Fruit fly (Drosophila melanogaster) whole organism, embryonic: ENCODE results near the gene cac.
A peak's percentile ranks its signal among the peaks of the same experiment; 100 is the strongest.

Experiments
- CG10267 ChIP-seq: fragments of 200-800 bp; sonication (Bioruptor generic); optimal IDR thresholded peaks from 2 replicates; lab custom pipeline; 2018; ENCODE audit warnings: missing biosample characterization, mild to moderate bottlenecking, missing genetic modification characterization, moderate library complexity
- CG10321 ChIP-seq: fragments of 200-800 bp; sonication (Bioruptor generic); IDR thresholded peaks from 2 replicates; pipeline ENCODE4 v1.3.6; 2022; ENCODE audit warnings: missing biosample characterization, missing genetic modification characterization
- CG11504 ChIP-seq: fragments of 200-800 bp; sonication (Bioruptor generic); optimal IDR thresholded peaks from 3 replicates; lab custom pipeline; 2019; ENCODE audit warnings: missing biosample characterization, mild to moderate bottlenecking, missing genetic modification characterization, moderate library complexity
- CG14667 ChIP-seq: fragments of 200-800 bp; sonication (Bioruptor generic); IDR thresholded peaks from 2 replicates; pipeline ENCODE4 v1.3.6; 2022; ENCODE audit warnings: missing biosample characterization, missing genetic modification characterization
- CG14710 ChIP-seq: fragments of 200-800 bp; sonication (Bioruptor generic); optimal IDR thresholded peaks from 3 replicates; lab custom pipeline; 2019; ENCODE audit warnings: missing biosample characterization, mild to moderate bottlenecking, missing genetic modification characterization, moderate library complexity
- CG1602 ChIP-seq: fragments of 200-800 bp; sonication (Bioruptor generic); optimal IDR thresholded peaks from 3 replicates; lab custom pipeline; 2016; ENCODE audit warnings: missing biosample characterization, missing genetic modification characterization
- CG30403 ChIP-seq: fragments of 200-800 bp; sonication (Bioruptor generic); optimal IDR thresholded peaks from 3 replicates; lab custom pipeline; 2016; ENCODE audit warnings: missing biosample characterization, missing genetic modification characterization
- CG4328 ChIP-seq: fragments of 200-800 bp; sonication (Bioruptor generic); optimal IDR thresholded peaks from 3 replicates; lab custom pipeline; 2017; ENCODE audit warnings: missing biosample characterization, missing genetic modification reagents, missing genetic modification characterization
- CG8924 ChIP-seq: fragments of 200-800 bp; optimal IDR thresholded peaks from 3 replicates; lab custom pipeline; 2019; ENCODE audit warnings: missing biosample characterization, mild to moderate bottlenecking, missing genetic modification characterization, moderate library complexity
- CG9437 ChIP-seq: fragments of 200-800 bp; sonication (Bioruptor generic); optimal IDR thresholded peaks from 2 replicates; lab custom pipeline; 2018; ENCODE audit warnings: missing biosample characterization, mild to moderate bottlenecking, missing genetic modification characterization
- Dll ChIP-seq: fragments of 200-800 bp; sonication (Bioruptor generic); IDR thresholded peaks from 4 replicates; pipeline ENCODE4 v1.3.6; 2022; ENCODE audit warnings: missing biosample characterization, missing genetic modification characterization; ENCODE audit not compliant: partially characterized antibody
- E2f2 ChIP-seq: fragments of 200-800 bp; sonication (Bioruptor generic); IDR thresholded peaks from 2 replicates; pipeline ENCODE4 v1.3.6; 2022; ENCODE audit warnings: missing biosample characterization, missing genetic modification characterization
- Ets97D ChIP-seq: fragments of 200-800 bp; sonication (Bioruptor generic); optimal IDR thresholded peaks from 3 replicates; lab custom pipeline; 2016; ENCODE audit warnings: missing biosample characterization, missing genetic modification characterization
- Lhr ChIP-seq: fragments of 200-800 bp; sonication (Bioruptor generic); optimal IDR thresholded peaks from 3 replicates; lab custom pipeline; 2017; ENCODE audit warnings: mild to moderate bottlenecking, missing biosample characterization, missing genetic modification reagents, missing genetic modification characterization
- MBD-R2 ChIP-seq: fragments of 200-800 bp; sonication (Bioruptor generic); IDR thresholded peaks from 2 replicates; pipeline ENCODE4 v1.3.6; 2022; ENCODE audit warnings: missing biosample characterization, missing genetic modification characterization
- Med ChIP-seq: fragments of 200-800 bp; sonication (Bioruptor generic); peaks from one replicate; lab custom pipeline; 2016; ENCODE audit warnings: missing biosample characterization, missing genetic modification characterization, mild to moderate bottlenecking, inconsistent platforms, moderate library complexity
- Scr ChIP-seq: fragments of 200-800 bp; sonication (Bioruptor generic); IDR thresholded peaks from 2 replicates; pipeline ENCODE4 v1.3.6; 2022; ENCODE audit warnings: missing biosample characterization, missing genetic modification characterization; ENCODE audit not compliant: partially characterized antibody
- Xrp1 ChIP-seq: fragments of 200-800 bp; sonication (Bioruptor generic); IDR thresholded peaks from 2 replicates; pipeline ENCODE4 v1.3.6; 2022; ENCODE audit warnings: missing biosample characterization, missing genetic modification characterization
- YL-1 ChIP-seq: fragments of 200-800 bp; sonication (Bioruptor generic); optimal IDR thresholded peaks from 3 replicates; lab custom pipeline; 2017; ENCODE audit warnings: missing biosample characterization, mild to moderate bottlenecking, missing genetic modification characterization
- amos ChIP-seq: fragments of 200-800 bp; sonication (Bioruptor generic); IDR thresholded peaks from 2 replicates; pipeline ENCODE4 v1.3.6; 2022; ENCODE audit warnings: missing biosample characterization, missing genetic modification characterization; ENCODE audit not compliant: partially characterized antibody
- aop ChIP-seq: fragments of 200-800 bp; sonication (Bioruptor generic); IDR thresholded peaks from 2 replicates; pipeline ENCODE4 v1.3.6; 2022; ENCODE audit warnings: missing biosample characterization, missing genetic modification characterization
- ase ChIP-seq: fragments of 200-800 bp; sonication (Bioruptor generic); IDR thresholded peaks from 3 replicates; pipeline ENCODE4 v1.3.6; 2022; ENCODE audit warnings: missing biosample characterization, missing genetic modification characterization
- ato ChIP-seq: fragments of 200-800 bp; sonication (Bioruptor generic); IDR thresholded peaks from 2 replicates; pipeline ENCODE4 v1.3.6; 2022; ENCODE audit warnings: missing biosample characterization, missing genetic modification characterization; ENCODE audit not compliant: partially characterized antibody
- bowl ChIP-seq: fragments of 200-800 bp; sonication (Bioruptor generic); IDR thresholded peaks from 2 replicates; pipeline ENCODE4 v1.3.6; 2022; ENCODE audit warnings: missing biosample characterization, missing genetic modification characterization
- btn ChIP-seq: fragments of 200-800 bp; sonication (Bioruptor generic); optimal IDR thresholded peaks from 2 replicates; lab custom pipeline; 2016; ENCODE audit warnings: missing biosample characterization, missing genetic modification characterization
- chinmo ChIP-seq: fragments of 200-800 bp; sonication (Bioruptor generic); IDR thresholded peaks from 4 replicates; pipeline ENCODE4 v1.3.6; 2022; ENCODE audit warnings: missing biosample characterization, missing genetic modification characterization; ENCODE audit not compliant: partially characterized antibody
- chm ChIP-seq: fragments of 200-800 bp; sonication (Bioruptor generic); IDR thresholded peaks from 2 replicates; pipeline ENCODE4 v1.3.6; 2022; ENCODE audit warnings: missing biosample characterization, missing genetic modification characterization
- dmrt99B ChIP-seq: fragments of 200-800 bp; sonication (Bioruptor generic); optimal IDR thresholded peaks from 2 replicates; lab custom pipeline; 2018; ENCODE audit warnings: missing biosample characterization, mild to moderate bottlenecking, missing genetic modification characterization, moderate library complexity
- en ChIP-seq: fragments of 200-800 bp; sonication (Bioruptor generic); optimal IDR thresholded peaks from 2 replicates; lab custom pipeline; 2016; ENCODE audit warnings: missing biosample characterization, missing genetic modification characterization
- gcm ChIP-seq: fragments of 200-800 bp; sonication (Bioruptor generic); optimal IDR thresholded peaks from 2 replicates; lab custom pipeline; 2019; ENCODE audit warnings: missing biosample characterization, mild to moderate bottlenecking, missing genetic modification characterization, moderate library complexity
- hb ChIP-seq: fragments of 200-800 bp; sonication (Bioruptor generic); IDR thresholded peaks from 3 replicates; pipeline ENCODE4 v1.3.6; 2022; ENCODE audit warnings: missing biosample characterization, missing genetic modification characterization; ENCODE audit not compliant: partially characterized antibody
- hbn ChIP-seq: fragments of 200-800 bp; sonication (Bioruptor generic); IDR thresholded peaks from 2 replicates; pipeline ENCODE4 v1.3.6; 2022; ENCODE audit warnings: missing biosample characterization, missing genetic modification characterization; ENCODE audit not compliant: partially characterized antibody
- inv ChIP-seq: fragments of 200-800 bp; sonication (Bioruptor generic); IDR thresholded peaks from 2 replicates; pipeline ENCODE4 v1.3.6; 2022; ENCODE audit warnings: missing biosample characterization, missing genetic modification characterization; ENCODE audit not compliant: partially characterized antibody
- jumu ChIP-seq: fragments of 200-800 bp; sonication (Bioruptor generic); optimal IDR thresholded peaks from 3 replicates; lab custom pipeline; 2016; ENCODE audit warnings: missing biosample characterization, missing genetic modification characterization
- lbe ChIP-seq: fragments of 200-800 bp; sonication (Bioruptor generic); optimal IDR thresholded peaks from 2 replicates; lab custom pipeline; 2016; ENCODE audit warnings: missing biosample characterization, mild to moderate bottlenecking, missing genetic modification characterization
- lola ChIP-seq, 3 experiments: fragments of >200 bp in 2 of 3; fragments of 200-800 bp in 1 of 3; sonication (Bioruptor generic) in 1 of 3; optimal IDR thresholded peaks; 2 replicates each; lab custom pipeline; 2017 to 2019; ENCODE audit warnings: missing biosample characterization in 3 of 3, missing genetic modification characterization in 3 of 3, mild to moderate bottlenecking in 1 of 3, moderate library complexity in 1 of 3
- mld ChIP-seq: fragments of 200-800 bp; sonication (Bioruptor generic); IDR thresholded peaks from 3 replicates; pipeline ENCODE4 v1.3.6; 2022; ENCODE audit warnings: missing biosample characterization, missing genetic modification characterization; ENCODE audit not compliant: partially characterized antibody
- pb ChIP-seq: fragments of 200-800 bp; sonication (Bioruptor generic); optimal IDR thresholded peaks from 3 replicates; lab custom pipeline; 2016; ENCODE audit warnings: missing biosample characterization, missing genetic modification characterization
- psq ChIP-seq: fragments of 200-800 bp; sonication (Bioruptor generic); optimal IDR thresholded peaks from 2 replicates; lab custom pipeline; 2017; ENCODE audit warnings: missing biosample characterization, missing genetic modification characterization
- pzg ChIP-seq: fragments of 200-800 bp; sonication (Bioruptor generic); optimal IDR thresholded peaks from 3 replicates; lab custom pipeline; 2018; ENCODE audit warnings: missing biosample characterization, mild to moderate bottlenecking, missing genetic modification characterization, moderate library complexity
- row ChIP-seq: fragments of 200-800 bp; sonication (Bioruptor generic); IDR thresholded peaks from 3 replicates; pipeline ENCODE4 v1.3.6; 2022; ENCODE audit warnings: missing biosample characterization, missing genetic modification characterization
- seq ChIP-seq: fragments of 200-800 bp; sonication (Bioruptor generic); IDR thresholded peaks from 2 replicates; pipeline ENCODE4 v1.3.6; 2022; ENCODE audit warnings: missing biosample characterization, missing genetic modification characterization
- sqz ChIP-seq: fragments of 200-800 bp; sonication (Bioruptor generic); optimal IDR thresholded peaks from 3 replicates; lab custom pipeline; 2018; ENCODE audit warnings: missing biosample characterization, mild to moderate bottlenecking, missing genetic modification characterization
- stwl ChIP-seq: fragments of 200-800 bp; sonication (Bioruptor generic); optimal IDR thresholded peaks from 3 replicates; lab custom pipeline; 2018; ENCODE audit warnings: missing biosample characterization, mild to moderate bottlenecking, missing genetic modification characterization, moderate library complexity
- trem ChIP-seq: fragments of 200-800 bp; optimal IDR thresholded peaks from 3 replicates; lab custom pipeline; 2019; ENCODE audit warnings: missing biosample characterization, mild to moderate bottlenecking, missing genetic modification characterization, moderate library complexity
- unc-4 ChIP-seq: fragments of 200-800 bp; sonication (Bioruptor generic); IDR thresholded peaks from 2 replicates; pipeline ENCODE4 v1.3.6; 2022; ENCODE audit warnings: missing biosample characterization, missing genetic modification characterization; ENCODE audit not compliant: partially characterized antibody
- zen2 ChIP-seq: fragments of 200-800 bp; sonication (Bioruptor generic); IDR thresholded peaks from 3 replicates; pipeline ENCODE4 v1.3.6; 2022; ENCODE audit warnings: missing biosample characterization, missing genetic modification characterization; ENCODE audit not compliant: partially characterized antibody

cac gene

DNA sequence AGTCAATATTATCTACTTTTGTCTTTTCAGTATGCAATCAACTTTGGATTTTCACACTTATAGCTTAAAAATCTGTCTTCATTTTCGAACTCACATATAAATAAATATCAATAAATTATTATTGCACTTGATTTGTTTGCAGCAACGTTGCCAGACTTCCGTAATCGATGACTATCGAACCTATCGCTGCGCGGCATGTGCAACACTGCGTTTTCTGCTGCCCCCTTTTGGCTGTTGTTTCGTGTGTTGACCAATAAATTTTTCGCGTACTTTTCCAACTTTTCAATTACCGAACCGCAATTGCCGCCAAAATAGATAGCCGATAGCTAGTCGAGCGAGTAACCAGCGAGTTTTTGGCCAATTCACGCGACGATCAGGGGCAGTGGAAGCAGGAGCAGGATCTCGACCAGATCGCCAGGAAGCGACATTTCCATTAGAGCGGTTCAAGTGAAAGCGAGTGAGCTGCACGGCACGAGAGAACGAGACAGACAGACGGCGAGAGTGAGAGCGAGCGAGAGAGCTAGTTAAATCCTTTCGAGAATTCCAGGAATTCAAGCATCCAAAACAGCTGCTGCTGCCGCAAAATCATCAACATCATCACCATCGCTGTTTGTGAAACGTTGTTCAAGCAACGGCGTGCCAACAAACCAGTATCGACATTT lies 33.7 kb upstream of the cac start, which contains the start of gene Lsm12a:
Lsm12a (plus strand) TSS at position 201 of the 662 bp plus-strand sequence.
- TF ChIP-seq chinmo (peak; percentile 79; the same call in 1 of the 4 replicates), mld (GFP tag; lab: Robert Waterston, UW) (0 out of 3 replicates have a peak, but pooled peaks have one; percentile 35), CG1602 (no peak), CG30403 (no peak), trem (tag; lab: Kevin White, UChicago) (peak; percentile 5), hb (GFP tag; lab: Robert Waterston, UW) (peak; percentile 60; the same call in 1 of the 3 replicates), psq (GFP tag; lab: Kevin White, UChicago) (peak; percentile 80), CG10267 (tag; lab: Kevin White, UChicago) (peak; percentile 37), pzg (GFP tag; lab: Kevin White, UChicago) (peak; percentile 53), Ets97D (GFP tag; lab: Kevin White, UChicago) (peak; percentile 18), CG4328 (no peak), E2f2 (GFP tag; lab: Robert Waterston, UW) (peak; percentile 13; the same call in 1 of the 2 replicates), unc-4 (GFP tag; lab: Robert Waterston, UW) (peak; percentile 16; the same call in 1 of the 2 replicates), jumu (no peak), MBD-R2 (GFP tag; lab: Robert Waterston, UW) (peak; percentile 41), seq (GFP tag; lab: Robert Waterston, UW) (no peak), aop (GFP tag; lab: Robert Waterston, UW) (no peak), stwl (tag; lab: Kevin White, UChicago) (peak; percentile 64), hbn (GFP tag; lab: Robert Waterston, UW) (peak; percentile 16; the same call in 1 of the 2 replicates), Scr (GFP tag; lab: Robert Waterston, UW) (peak; percentile 26), btn (GFP tag; lab: Kevin White, UChicago) (no peak), gcm (GFP tag; lab: Kevin White, UChicago) (no peak), lola (GFP tag; optimal IDR thresholded peaks at IDR 0.05; lab: Kevin White, UChicago) (no peak), CG11504 (no peak), row (peak; percentile 24; the same call in 1 of the 3 replicates), ato (GFP tag; lab: Robert Waterston, UW) (peak; percentile 44; the same call in 1 of the 2 replicates), ase (no peak), pb (no peak), Dll (GFP tag; lab: Robert Waterston, UW) (0 out of 4 replicates have a peak, but pooled peaks have one; percentile 45), Xrp1 (GFP tag; lab: Robert Waterston, UW) (no peak), zen2 (GFP tag; lab: Robert Waterston, UW) (peak; percentile 34; the same call in 1 of the 3 replicates), CG10321 (GFP tag; lab: Robert Waterston, UW) (0 out of 2 replicates have a peak, but pooled peaks have one; percentile 42), Lhr (GFP tag; lab: Kevin White, UChicago) (no peak), amos (GFP tag; lab: Robert Waterston, UW) (peak; percentile 81), CG8924 (peak; percentile 15), chm (GFP tag; lab: Robert Waterston, UW) (no peak), sqz (GFP tag; lab: Kevin White, UChicago) (no peak), YL-1 (GFP tag; lab: Kevin White, UChicago) (peak; percentile 21), CG14710 (tag; lab: Kevin White, UChicago) (peak; percentile 6), CG14667 (GFP tag; lab: Robert Waterston, UW) (no peak), CG9437 (GFP tag; lab: Kevin White, UChicago) (no peak), inv (GFP tag; lab: Robert Waterston, UW) (peak; percentile 41; the same call in 1 of the 2 replicates), Med (peak; percentile 20), bowl (GFP tag; lab: Robert Waterston, UW) (no peak), en (GFP tag; lab: Kevin White, UChicago) (no peak), lbe (GFP tag; lab: Kevin White, UChicago) (no peak), dmrt99B (tag; lab: Kevin White, UChicago) (no peak)
